Worm (Caenorhabditis elegans) whole organism, L1 larva: ENCODE data around the gene ttr-44.
A peak's percentile ranks its signal among the peaks of the same experiment; 100 is the strongest.

Experiments
- C04F5.9 ChIP-seq: sonication (generic microtip); optimal IDR thresholded peaks from 2 replicates; lab custom pipeline; 2016; ENCODE audit warnings: missing genetic modification characterization, missing compliant biosample characterization
- C34B4.2 ChIP-seq: sonication (generic microtip); optimal IDR thresholded peaks from 2 replicates; lab custom pipeline; 2017; ENCODE audit warnings: mild to moderate bottlenecking, missing genetic modification characterization, missing compliant biosample characterization
- Y116A8C.19 ChIP-seq: sonication (generic microtip); optimal IDR thresholded peaks from 2 replicates; lab custom pipeline; 2016; ENCODE audit warnings: missing compliant biosample characterization, missing genetic modification characterization, borderline replicate concordance
- aha-1 ChIP-seq: fragments of 150-350 bp; optimal IDR thresholded peaks from 2 replicates; lab custom pipeline; 2014; ENCODE audit warnings: missing biosample characterization, missing genetic modification characterization
- alr-1 ChIP-seq: fragments of 200-800 bp; sonication (Bioruptor generic); optimal IDR thresholded peaks from 2 replicates; lab custom pipeline; 2018; ENCODE audit warnings: borderline replicate concordance, mild to moderate bottlenecking, missing genetic modification characterization, missing compliant biosample characterization
- ceh-63 ChIP-seq: fragments of 200-800 bp; sonication (Bioruptor generic); optimal IDR thresholded peaks from 2 replicates; lab custom pipeline; 2018; ENCODE audit warnings: mild to moderate bottlenecking, missing genetic modification characterization, missing compliant biosample characterization
- ceh-8 ChIP-seq: fragments of 200-800 bp; sonication (Bioruptor generic); optimal IDR thresholded peaks from 2 replicates; lab custom pipeline; 2018; ENCODE audit warnings: mild to moderate bottlenecking, missing genetic modification characterization, moderate library complexity, missing compliant biosample characterization
- ceh-88 ChIP-seq: fragments of 200-800 bp; sonication (Bioruptor generic); IDR thresholded peaks from 2 replicates; pipeline ENCODE4 v1.3.6; 2022; ENCODE audit warnings: missing genetic modification characterization, missing compliant biosample characterization
- ces-1 ChIP-seq: fragments of 150-350 bp; optimal IDR thresholded peaks from 2 replicates; lab custom pipeline; 2014; ENCODE audit warnings: missing biosample characterization, missing genetic modification reagents, missing genetic modification characterization
- dpl-1 ChIP-seq, 3 experiments: fragments of 150-350 bp in 2 of 3; sonication (generic microtip) in 1 of 3; optimal IDR thresholded peaks; 2 replicates each; lab custom pipeline; 2014 to 2017; ENCODE audit warnings: missing biosample characterization in 3 of 3, missing genetic modification characterization in 3 of 3, missing genetic modification reagents in 3 of 3
- dsc-1 ChIP-seq: sonication (generic microtip); optimal IDR thresholded peaks from 2 replicates; lab custom pipeline; 2016; ENCODE audit warnings: mild to moderate bottlenecking, missing genetic modification characterization, missing compliant biosample characterization
- efl-1 ChIP-seq, 4 experiments: fragments of 150-350 bp; optimal IDR thresholded peaks in 3 of 4; peaks in 1 of 4; 1 replicate in 1 of 4; 2 replicates in 3 of 4; lab custom pipeline; 2014; ENCODE audit warnings: missing biosample characterization in 2 of 4, missing genetic modification characterization in 2 of 4, missing genetic modification reagents in 2 of 4
- egl-13 ChIP-seq: sonication (generic microtip); optimal IDR thresholded peaks from 2 replicates; lab custom pipeline; 2016; ENCODE audit warnings: missing genotype, missing genetic modification reagents, missing genetic modification characterization, missing compliant biosample characterization
- egl-27 ChIP-seq, 2 experiments: fragments of 150-350 bp in 1 of 2; sonication (generic microtip); optimal IDR thresholded peaks; 3 replicates each; lab custom pipeline; 2017 to 2018; ENCODE audit warnings: missing biosample characterization in 2 of 2, missing genetic modification characterization in 2 of 2, missing genetic modification reagents in 2 of 2
- elt-2 ChIP-seq: sonication (generic microtip); optimal IDR thresholded peaks from 2 replicates; lab custom pipeline; 2016; ENCODE audit warnings: missing genetic modification characterization, mild to moderate bottlenecking, inconsistent platforms, missing compliant biosample characterization, missing genetic modification reagents
- elt-3 ChIP-seq, 6 experiments: fragments of 150-350 bp in 1 of 6; sonication (generic microtip); optimal IDR thresholded peaks; 2 replicates each; lab custom pipeline; 2017 to 2018; ENCODE audit warnings: missing biosample characterization in 6 of 6, missing genetic modification characterization in 6 of 6, inconsistent platforms in 1 of 6
- ets-5 ChIP-seq: fragments of 200-800 bp; sonication (Bioruptor generic); IDR thresholded peaks from 2 replicates; pipeline ENCODE4 v1.3.6; 2022; ENCODE audit warnings: missing genetic modification characterization, missing compliant biosample characterization
- fkh-4 ChIP-seq: sonication (generic microtip); optimal IDR thresholded peaks from 2 replicates; lab custom pipeline; 2016; ENCODE audit warnings: missing compliant biosample characterization, missing genetic modification characterization, borderline replicate concordance
- hlh-17 ChIP-seq: fragments of 200-800 bp; sonication (Bioruptor generic); optimal IDR thresholded peaks from 2 replicates; lab custom pipeline; 2018; ENCODE audit warnings: missing genetic modification characterization, mild to moderate bottlenecking, missing compliant biosample characterization, moderate library complexity, borderline replicate concordance
- hlh-4 ChIP-seq: sonication (generic microtip); optimal IDR thresholded peaks from 2 replicates; lab custom pipeline; 2016; ENCODE audit warnings: mild to moderate bottlenecking, missing genetic modification characterization, missing compliant biosample characterization
- hpl-2 ChIP-seq: fragments of 150-350 bp; optimal IDR thresholded peaks from 2 replicates; lab custom pipeline; 2014; ENCODE audit warnings: missing biosample characterization, missing genetic modification reagents, missing genetic modification characterization
- irx-1 ChIP-seq: sonication (generic microtip); optimal IDR thresholded peaks from 2 replicates; lab custom pipeline; 2016; ENCODE audit warnings: missing genetic modification characterization, missing compliant biosample characterization
- isw-1 ChIP-seq: fragments of 200-800 bp; sonication (Bioruptor generic); IDR thresholded peaks from 2 replicates; pipeline ENCODE4 v1.3.6; 2022; ENCODE audit warnings: missing genetic modification characterization, missing compliant biosample characterization
- lin-13 ChIP-seq: fragments of 150-350 bp; optimal IDR thresholded peaks from 2 replicates; lab custom pipeline; 2014; ENCODE audit warnings: missing biosample characterization, missing genetic modification reagents, missing genetic modification characterization
- lin-14 ChIP-seq: fragments of 200-800 bp; sonication (Bioruptor generic); optimal IDR thresholded peaks from 2 replicates; lab custom pipeline; 2018; ENCODE audit warnings: mild to moderate bottlenecking, missing genetic modification characterization, moderate library complexity, missing compliant biosample characterization
- lin-35 ChIP-seq, 2 experiments: fragments of 150-350 bp; optimal IDR thresholded peaks; 2 replicates each; lab custom pipeline; 2014; ENCODE audit warnings: missing biosample characterization in 2 of 2, missing genetic modification characterization in 2 of 2, missing genetic modification reagents in 2 of 2
- lir-3 ChIP-seq: sonication (generic microtip); optimal IDR thresholded peaks from 2 replicates; lab custom pipeline; 2016; ENCODE audit warnings: mild to moderate bottlenecking, missing genetic modification characterization, moderate library complexity, missing compliant biosample characterization; ENCODE audit not compliant: poor library complexity
- lsy-2 ChIP-seq, 2 experiments: fragments of 150-350 bp; optimal IDR thresholded peaks; 2 replicates each; lab custom pipeline; 2014; ENCODE audit warnings: missing biosample characterization in 2 of 2, missing genetic modification characterization in 2 of 2
- mep-1 ChIP-seq: fragments of 150-350 bp; optimal IDR thresholded peaks from 2 replicates; lab custom pipeline; 2014; ENCODE audit warnings: missing biosample characterization, missing genetic modification characterization
- nhr-12 ChIP-seq: sonication (generic microtip); optimal IDR thresholded peaks from 2 replicates; lab custom pipeline; 2017; ENCODE audit warnings: missing biosample characterization, missing genetic modification characterization
- nhr-20 ChIP-seq: sonication (generic microtip); optimal IDR thresholded peaks from 2 replicates; lab custom pipeline; 2016; ENCODE audit warnings: mild to moderate bottlenecking, missing genetic modification characterization, missing compliant biosample characterization
- nhr-237 ChIP-seq: fragments of 150-350 bp; optimal IDR thresholded peaks from 2 replicates; lab custom pipeline; 2014; ENCODE audit warnings: missing biosample characterization, missing genetic modification characterization
- nhr-28 ChIP-seq: fragments of 150-350 bp; optimal IDR thresholded peaks from 2 replicates; lab custom pipeline; 2014; ENCODE audit warnings: missing biosample characterization, missing genetic modification characterization
- nhr-71 ChIP-seq: sonication (generic microtip); optimal IDR thresholded peaks from 2 replicates; lab custom pipeline; 2016; ENCODE audit warnings: mild to moderate bottlenecking, missing genetic modification characterization, moderate library complexity, missing compliant biosample characterization
- nhr-76 ChIP-seq: sonication (generic microtip); optimal IDR thresholded peaks from 2 replicates; lab custom pipeline; 2017; ENCODE audit warnings: missing biosample characterization, missing genetic modification characterization
- nhr-77 ChIP-seq: fragments of 150-350 bp; optimal IDR thresholded peaks from 2 replicates; lab custom pipeline; 2014; ENCODE audit warnings: missing biosample characterization, missing genetic modification characterization
- nhr-90 ChIP-seq: sonication (generic microtip); optimal IDR thresholded peaks from 2 replicates; lab custom pipeline; 2016; ENCODE audit warnings: mild to moderate bottlenecking, missing genetic modification characterization, missing compliant biosample characterization; ENCODE audit not compliant: poor library complexity
- pag-3 ChIP-seq: sonication (generic microtip); optimal IDR thresholded peaks from 2 replicates; lab custom pipeline; 2017; ENCODE audit warnings: missing genetic modification characterization, mild to moderate bottlenecking, missing compliant biosample characterization, antibody characterized with exemption, borderline replicate concordance; ENCODE audit not compliant: insufficient read depth
- pqm-1 ChIP-seq: sonication (generic microtip); optimal IDR thresholded peaks from 3 replicates; lab custom pipeline; 2017; ENCODE audit warnings: missing biosample characterization, missing genetic modification characterization
- snu-23 ChIP-seq: sonication (generic microtip); optimal IDR thresholded peaks from 2 replicates; lab custom pipeline; 2016; ENCODE audit warnings: missing genetic modification characterization, missing compliant biosample characterization
- sox-4 ChIP-seq: sonication (generic microtip); optimal IDR thresholded peaks from 2 replicates; lab custom pipeline; 2016; ENCODE audit warnings: missing genetic modification characterization, missing compliant biosample characterization
- sptf-1 ChIP-seq: fragments of 150-350 bp; optimal IDR thresholded peaks from 2 replicates; lab custom pipeline; 2014; ENCODE audit warnings: missing biosample characterization, missing genetic modification characterization
- tbx-2 ChIP-seq: sonication (generic microtip); optimal IDR thresholded peaks from 2 replicates; lab custom pipeline; 2016; ENCODE audit warnings: missing genetic modification characterization, missing compliant biosample characterization
- unc-130 ChIP-seq: fragments of 150-350 bp; optimal IDR thresholded peaks from 2 replicates; lab custom pipeline; 2017; ENCODE audit warnings: missing biosample characterization, missing genetic modification characterization, inconsistent platforms
- unc-30 ChIP-seq: sonication (generic microtip); optimal IDR thresholded peaks from 2 replicates; lab custom pipeline; 2017; ENCODE audit warnings: missing biosample characterization, missing genetic modification characterization
- unc-62 ChIP-seq: fragments of 150-350 bp; optimal IDR thresholded peaks from 2 replicates; lab custom pipeline; 2014; ENCODE audit warnings: missing biosample characterization, missing genetic modification reagents, missing genetic modification characterization
- unc-86 ChIP-seq: sonication (generic microtip); optimal IDR thresholded peaks from 2 replicates; lab custom pipeline; 2016; ENCODE audit warnings: missing genetic modification characterization, missing compliant biosample characterization
- vab-15 ChIP-seq: sonication (generic microtip); optimal IDR thresholded peaks from 2 replicates; lab custom pipeline; 2017; ENCODE audit warnings: missing genotype, mild to moderate bottlenecking, missing genetic modification characterization, missing compliant biosample characterization
- zag-1 ChIP-seq: fragments of 150-350 bp; optimal IDR thresholded peaks from 2 replicates; lab custom pipeline; 2014; ENCODE audit warnings: missing biosample characterization, missing genetic modification characterization
- zip-4 ChIP-seq: fragments of 200-800 bp; sonication (Bioruptor generic); optimal IDR thresholded peaks from 2 replicates; lab custom pipeline; 2018; ENCODE audit warnings: mild to moderate bottlenecking, missing genetic modification characterization, moderate library complexity, missing compliant biosample characterization
- ztf-11 ChIP-seq, 2 experiments: sonication (generic microtip); optimal IDR thresholded peaks; 2 replicates each; lab custom pipeline; 2016 to 2017; ENCODE audit warnings: missing genetic modification characterization in 2 of 2, missing biosample characterization in 1 of 2, missing compliant biosample characterization in 1 of 2

The ttr-44 gene

DNA sequence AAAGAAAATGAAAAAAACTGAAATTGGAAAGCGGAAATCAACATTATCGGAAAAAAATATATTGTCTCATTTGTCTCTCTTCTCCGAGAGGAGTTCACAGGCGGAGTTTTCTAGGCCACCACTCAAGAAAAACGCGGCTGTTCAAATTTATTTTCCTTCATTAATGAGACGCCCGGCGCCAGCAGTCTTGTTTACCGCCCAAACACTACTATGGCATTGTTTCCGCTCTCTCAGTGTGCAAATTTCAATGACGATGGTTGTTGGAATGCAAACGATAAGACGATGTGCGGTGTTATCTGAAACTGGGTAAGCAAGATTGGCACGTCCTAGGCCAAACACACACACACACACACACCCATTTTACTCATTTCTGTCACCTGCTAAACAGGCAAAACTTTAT lies 26.2 kb upstream of the ttr-44 start, which contains the start of gene cav-2 (continued):
- TF ChIP-seq aha-1 (tag; lab: Kevin White, UChicago): no peak
- peak; percentile 87 for TF ChIP-seq snu-23
- no peak for TF ChIP-seq hpl-2 (GFP tag; lab: Kevin White, UChicago)
- TF ChIP-seq isw-1 (GFP tag; lab: Robert Waterston, UW): peak; percentile 79
- peak; percentile 33 for TF ChIP-seq hlh-17 (GFP tag; lab: Kevin White, UChicago)
- peak; percentile 27 for TF ChIP-seq C34B4.2 (tag; lab: Kevin White, UChicago)
- TF ChIP-seq elt-3 (tag; optimal IDR thresholded peaks at IDR 0.05; lab: Kevin White, UChicago): peak in 2 of 6 experiments; percentile 38 to 78
- peak; percentile 56 for TF ChIP-seq nhr-237
- no peak for TF ChIP-seq unc-30 (tag; lab: Kevin White, UChicago)
- no peak for TF ChIP-seq nhr-12 (tag; lab: Kevin White, UChicago)
- TF ChIP-seq fkh-4 (tag; lab: Kevin White, UChicago): peak; percentile 98
- TF ChIP-seq elt-2 (tag; lab: Kevin White, UChicago): peak; percentile 80
- TF ChIP-seq nhr-28: no peak
- TF ChIP-seq ceh-8 (GFP tag; lab: Kevin White, UChicago): peak; percentile 64
- TF ChIP-seq unc-62 (GFP tag; lab: Kevin White, UChicago): no peak
- no peak for TF ChIP-seq egl-27 (tag; optimal IDR thresholded peaks at IDR 0.05; lab: Kevin White, UChicago)
- 0 out of 2 replicates have a peak, but pooled peaks have one; percentile 29 for TF ChIP-seq ceh-88
- TF ChIP-seq vab-15: peak; percentile 70
- peak; percentile 12 for TF ChIP-seq alr-1 (tag; lab: Kevin White, UChicago)
- TF ChIP-seq pag-3: no peak
- TF ChIP-seq tbx-2: peak; percentile 92
- TF ChIP-seq unc-130 (tag; lab: Kevin White, UChicago): peak; percentile 60
- TF ChIP-seq mep-1 (tag; lab: Kevin White, UChicago): peak; percentile 68
- peak; percentile 65 for TF ChIP-seq lin-13 (GFP tag; lab: Kevin White, UChicago)
- no peak for TF ChIP-seq ets-5 (GFP tag; lab: Robert Waterston, UW)
- no peak for TF ChIP-seq sptf-1 (tag; lab: Kevin White, UChicago)
- TF ChIP-seq hlh-4 (tag; lab: Kevin White, UChicago): peak; percentile 61
- peak; percentile 10 for TF ChIP-seq nhr-77
- TF ChIP-seq ces-1 (GFP tag; lab: Kevin White, UChicago): no peak
- peak; percentile 83 to 84 for TF ChIP-seq lsy-2 (tag; optimal IDR thresholded peaks at IDR 0.05; lab: Kevin White, UChicago)
- peak; percentile 93 for TF ChIP-seq nhr-90 (tag; lab: Kevin White, UChicago)
- TF ChIP-seq lin-35 (GFP tag; optimal IDR thresholded peaks at IDR 0.05; lab: Kevin White, UChicago): peak; percentile 96
- TF ChIP-seq sox-4 (tag; lab: Kevin White, UChicago): peak; percentile 92
- TF ChIP-seq lir-3 (tag; lab: Kevin White, UChicago): peak; percentile 96
- TF ChIP-seq irx-1: peak; percentile 95
- peak in 1 of 2 experiments; percentile 97 for TF ChIP-seq ztf-11 (tag; optimal IDR thresholded peaks at IDR 0.05; lab: Kevin White, UChicago)
- peak; percentile 92 to 99 (median 96) for TF ChIP-seq dpl-1 (GFP tag; optimal IDR thresholded peaks at IDR 0.05; lab: Kevin White, UChicago)
- TF ChIP-seq unc-86 (tag; lab: Kevin White, UChicago): peak; percentile 75
- peak; percentile 89 to 97 for TF ChIP-seq efl-1 (optimal IDR thresholded peaks at IDR 0.05; lab: Kevin White, UChicago)
- TF ChIP-seq efl-1 (GFP tag; optimal IDR thresholded peaks at IDR 0.05 in 1 of 2; lab: Kevin White, UChicago): peak; percentile 97 to 99
- TF ChIP-seq zip-4 (GFP tag; lab: Kevin White, UChicago): peak; percentile 74
- no peak for TF ChIP-seq nhr-76 (tag; lab: Kevin White, UChicago)
- TF ChIP-seq nhr-20 (tag; lab: Kevin White, UChicago): peak; percentile 91
- TF ChIP-seq dsc-1 (tag; lab: Kevin White, UChicago): peak; percentile 96
- TF ChIP-seq pqm-1: peak; percentile 86
- TF ChIP-seq ceh-63 (GFP tag; lab: Kevin White, UChicago): no peak
- TF ChIP-seq zag-1 (tag; lab: Kevin White, UChicago): no peak
- peak; percentile 66 for TF ChIP-seq Y116A8C.19
- peak; percentile 94 for TF ChIP-seq egl-13 (tag; lab: Kevin White, UChicago)
- TF ChIP-seq nhr-71 (tag; lab: Kevin White, UChicago): peak; percentile 93
- peak; percentile 82 for TF ChIP-seq lin-14 (GFP tag; lab: Kevin White, UChicago)
- peak; percentile 74 for TF ChIP-seq C04F5.9 (tag; lab: Kevin White, UChicago)
